Fruit fly (Drosophila melanogaster): ENCODE data around the gene CG12877.
A peak's percentile ranks its signal among the peaks of the same experiment; 100 is the strongest.

Gene CG12877

dm6 chr3R:27706581-27707181, at the start of gene CG12877, which contains the start of gene CROT:
Gene CG12877, plus strand, starts transcription at chr3R:27707100.
Gene CROT, minus strand, starts transcription at chr3R:27706751.
- TF ChIP-seq seq (GFP tag; IDR thresholded peaks at IDR 0.05) (0 out of 2 replicates have a peak, but pooled peaks have one; percentile 6), Dp (GFP tag; optimal IDR thresholded peaks at IDR 0.05) (peak; percentile 16), CG18476 (GFP tag; optimal IDR thresholded peaks at IDR 0.05) (peak; percentile 52), Spps (tag; optimal IDR thresholded peaks at IDR 0.05) (peak; percentile 1), tio (GFP tag; optimal IDR thresholded peaks at IDR 0.05) (no peak), chif (GFP tag; optimal IDR thresholded peaks at IDR 0.05) (peak; percentile 16 to 51), Dbx (GFP tag; IDR thresholded peaks at IDR 0.05) (peak; percentile 81), GATAe (GFP tag; conservative IDR thresholded peaks at IDR 0.05) (no peak), sug (tag; optimal IDR thresholded peaks at IDR 0.05) (peak; percentile 72), CG5953 (GFP tag; IDR thresholded peaks at IDR 0.05) (peak; percentile 44), CG1603 (tag; optimal IDR thresholded peaks at IDR 0.05) (peak; percentile 52), run (tag; optimal IDR thresholded peaks at IDR 0.05) (peak; percentile 24), sim (GFP tag; IDR thresholded peaks at IDR 0.05) (peak; percentile 17; the same call in 1 of the 2 replicates), pb (GFP tag; optimal IDR thresholded peaks at IDR 0.05) (no peak), her (GFP tag; optimal IDR thresholded peaks at IDR 0.05) (no peak), salm (tag; optimal IDR thresholded peaks at IDR 0.05) (no peak), Fer3 (tag; optimal IDR thresholded peaks at IDR 0.05) (peak; percentile 63), CG12299 (tag; optimal IDR thresholded peaks at IDR 0.05) (peak; percentile 10), gro (GFP tag; optimal IDR thresholded peaks at IDR 0.05) (peak; percentile 17), grn (GFP tag; optimal IDR thresholded peaks at IDR 0.05) (no peak), Drgx (GFP tag; IDR thresholded peaks at IDR 0.05) (no peak), CG11560 (tag; IDR thresholded peaks at IDR 0.05) (peak; percentile 33; the same call in 2 of the 3 replicates), NC2α (GFP tag; optimal IDR thresholded peaks at IDR 0.05) (no peak), tgo (GFP tag; IDR thresholded peaks at IDR 0.05) (peak; percentile 69), CG12155 (GFP tag; optimal IDR thresholded peaks at IDR 0.05) (peak; percentile 85), CoRest (tag; optimal IDR thresholded peaks at IDR 0.05) (peak; percentile 92), Aef1 (GFP tag; IDR thresholded peaks at IDR 0.05) (peak; percentile 72), insv (GFP tag; optimal IDR thresholded peaks at IDR 0.05) (peak in 1 of 2 experiments; percentile 74), Hand (GFP tag; optimal IDR thresholded peaks at IDR 0.05) (no peak), CG13123 (GFP tag; optimal IDR thresholded peaks at IDR 0.05) (peak; percentile 57), CG1024 (GFP tag; IDR thresholded peaks at IDR 0.05) (peak; percentile 53; the same call in 1 of the 2 replicates), CG30431 (GFP tag; optimal IDR thresholded peaks at IDR 0.05) (peak; percentile 79), CHES-1-like (GFP tag; optimal IDR thresholded peaks at IDR 0.05) (peak; percentile 57), Ssrp (tag; optimal IDR thresholded peaks at IDR 0.05) (peak; percentile 84), CG13424 (tag; optimal IDR thresholded peaks at IDR 0.05) (peak; percentile 91), ranshi (GFP tag; IDR thresholded peaks at IDR 0.05) (peak; percentile 70; the same call in 1 of the 2 replicates), H15 (GFP tag; IDR thresholded peaks at IDR 0.05) (peak; percentile 63; the same call in 2 of the 3 replicates), Sox102F (GFP tag; optimal IDR thresholded peaks at IDR 0.05) (peak; percentile 81), E2f2 (GFP tag; IDR thresholded peaks at IDR 0.05) (peak; percentile 65), Ets65A (GFP tag) (peak; percentile 90), CG2116 (GFP tag; optimal IDR thresholded peaks at IDR 0.05) (peak; percentile 90), cas (GFP tag; IDR thresholded peaks at IDR 0.05) (peak; percentile 30; the same call in 1 of the 2 replicates), Gsc (GFP tag; IDR thresholded peaks at IDR 0.05) (no peak), tap (tag; optimal IDR thresholded peaks at IDR 0.05) (peak; percentile 66), luna (GFP tag; optimal IDR thresholded peaks at IDR 0.05) (no peak), MESR4 (GFP tag; optimal IDR thresholded peaks at IDR 0.05) (no peak), CG17912 (GFP tag; optimal IDR thresholded peaks at IDR 0.05) (peak; percentile 17), Hr39 (optimal IDR thresholded peaks at IDR 0.05) (no peak), usp (GFP tag; optimal IDR thresholded peaks at IDR 0.05) (no peak), CG10959 (GFP tag; IDR thresholded peaks at IDR 0.05) (peak; percentile 33; the same call in 1 of the 2 replicates), row (GFP tag; IDR thresholded peaks at IDR 0.05) (peak; percentile 88)

Data from whole organism, embryonic.